Worm (Caenorhabditis elegans) whole organism, L4 larva: ENCODE results near the gene F23F1.10.

Experiments used
- F37D6.2 ChIP-seq: sonication (generic microtip); optimal IDR thresholded peaks from 2 replicates; lab custom pipeline; 2016; ENCODE audit warnings: mild to moderate bottlenecking, missing genetic modification characterization, missing compliant biosample characterization
- T20F7.1 ChIP-seq: fragments of 200-800 bp; sonication (Bioruptor generic); optimal IDR thresholded peaks from 2 replicates; lab custom pipeline; 2018; ENCODE audit warnings: mild to moderate bottlenecking, missing genetic modification characterization, missing compliant biosample characterization
- T26A8.4 ChIP-seq: fragments of 200-800 bp; sonication (Bioruptor generic); IDR thresholded peaks from 2 replicates; pipeline ENCODE4 v1.3.6; 2022; ENCODE audit warnings: missing genetic modification characterization, missing compliant biosample characterization
- Y5F2A.4 ChIP-seq: fragments of 200-800 bp; sonication (Bioruptor generic); optimal IDR thresholded peaks from 2 replicates; lab custom pipeline; 2018; ENCODE audit warnings: mild to moderate bottlenecking, missing genetic modification characterization, missing compliant biosample characterization
- aha-1 ChIP-seq: fragments of 150-350 bp; peaks from one replicate; lab custom pipeline; 2014; ENCODE audit warnings: missing biosample characterization, missing genetic modification characterization
- arid-1 ChIP-seq: fragments of 200-800 bp; sonication (Bioruptor generic); conservative IDR thresholded peaks from 2 replicates; pipeline ENCODE4 v1.3.6; 2022; ENCODE audit warnings: missing genetic modification reagents, missing genetic modification characterization, missing compliant biosample characterization
- daf-16 ChIP-seq, 3 experiments: sonication (generic microtip); optimal IDR thresholded peaks; 2 replicates each; lab custom pipeline; 2016 to 2017; ENCODE audit warnings: missing genetic modification characterization in 3 of 3, missing genetic modification reagents in 3 of 3, mild to moderate bottlenecking in 2 of 3, missing compliant biosample characterization in 2 of 3, missing biosample characterization in 1 of 3, moderate library complexity in 1 of 3
- dpl-1 ChIP-seq: fragments of 150-350 bp; optimal IDR thresholded peaks from 2 replicates; lab custom pipeline; 2014; ENCODE audit warnings: missing biosample characterization, missing genetic modification reagents, missing genetic modification characterization
- dve-1 ChIP-seq: sonication (generic microtip); optimal IDR thresholded peaks from 2 replicates; lab custom pipeline; 2017; ENCODE audit warnings: antibody characterized with exemption, mild to moderate bottlenecking, missing genetic modification characterization, missing compliant biosample characterization; ENCODE audit not compliant: insufficient read depth
- egl-43 ChIP-seq: fragments of 200-800 bp; sonication (Bioruptor generic); IDR thresholded peaks from 2 replicates; pipeline ENCODE4 v1.3.6; 2022; ENCODE audit warnings: missing genetic modification reagents, missing genetic modification characterization, missing compliant biosample characterization
- hlh-30 ChIP-seq: sonication (generic microtip); optimal IDR thresholded peaks from 2 replicates; lab custom pipeline; 2017; ENCODE audit warnings: antibody characterized with exemption, mild to moderate bottlenecking, missing genetic modification characterization, missing compliant biosample characterization; ENCODE audit not compliant: insufficient read depth
- hmg-1.1 ChIP-seq: fragments of 200-800 bp; sonication (Bioruptor generic); IDR thresholded peaks from 2 replicates; pipeline ENCODE4 v1.3.6; 2022; ENCODE audit warnings: missing genetic modification reagents, missing genetic modification characterization, missing compliant biosample characterization
- lin-39 ChIP-seq: fragments of 150-350 bp; optimal IDR thresholded peaks from 2 replicates; lab custom pipeline; 2014; ENCODE audit warnings: missing biosample characterization, missing genetic modification reagents, missing genetic modification characterization
- lir-3 ChIP-seq: sonication (generic microtip); optimal IDR thresholded peaks from 2 replicates; lab custom pipeline; 2016; ENCODE audit warnings: mild to moderate bottlenecking, missing genetic modification characterization, missing compliant biosample characterization
- madf-9 ChIP-seq: fragments of 200-800 bp; sonication (Bioruptor generic); conservative IDR thresholded peaks from 2 replicates; pipeline ENCODE4 v1.3.6; 2022; ENCODE audit warnings: missing genetic modification reagents, missing genetic modification characterization, missing compliant biosample characterization
- mes-2 ChIP-seq: sonication (generic microtip); optimal IDR thresholded peaks from 2 replicates; lab custom pipeline; 2016; ENCODE audit warnings: missing genotype, mild to moderate bottlenecking, missing genetic modification characterization, missing compliant biosample characterization; ENCODE audit not compliant: poor library complexity, severe bottlenecking
- nhr-11 ChIP-seq: fragments of 150-350 bp; optimal IDR thresholded peaks from 2 replicates; lab custom pipeline; 2014; ENCODE audit warnings: missing biosample characterization, missing genetic modification characterization
- nhr-111 ChIP-seq: fragments of 200-800 bp; sonication (Bioruptor generic); optimal IDR thresholded peaks from 2 replicates; lab custom pipeline; 2018; ENCODE audit warnings: mild to moderate bottlenecking, missing genetic modification characterization, missing compliant biosample characterization
- nhr-76 ChIP-seq: fragments of 150-350 bp; optimal IDR thresholded peaks from 2 replicates; lab custom pipeline; 2014; ENCODE audit warnings: missing biosample characterization, missing genetic modification characterization
- snpc-4 ChIP-seq: fragments of 150-350 bp; optimal IDR thresholded peaks from 2 replicates; lab custom pipeline; 2014; ENCODE audit warnings: missing biosample characterization, missing genetic modification characterization
- spr-1 ChIP-seq: sonication (generic microtip); optimal IDR thresholded peaks from 2 replicates; lab custom pipeline; 2016; ENCODE audit warnings: mild to moderate bottlenecking, missing genetic modification characterization, missing compliant biosample characterization
- unc-62 ChIP-seq, 3 experiments: fragments of 150-350 bp in 1 of 3; sonication (generic microtip); optimal IDR thresholded peaks in 2 of 3; peaks in 1 of 3; 1 replicate in 1 of 3; 2 replicates in 2 of 3; lab custom pipeline; 2014 to 2017; ENCODE audit warnings: missing biosample characterization in 3 of 3, missing genetic modification characterization in 3 of 3, missing genetic modification reagents in 3 of 3, missing genotype in 1 of 3
- ztf-11 ChIP-seq: fragments of 150-350 bp; optimal IDR thresholded peaks from 2 replicates; lab custom pipeline; 2014; ENCODE audit warnings: missing biosample characterization, missing genetic modification characterization
- ztf-7 ChIP-seq: fragments of 150-350 bp; optimal IDR thresholded peaks from 2 replicates; lab custom pipeline; 2014; ENCODE audit warnings: missing biosample characterization, missing genetic modification characterization

F23F1.10 gene

ce11 chrII:8212-8611 is 33.6 kb downstream of the F23F1.10 start:
- peak in 1 of 2 experiments; percentile 85 for TF ChIP-seq unc-62 (GFP tag; optimal IDR thresholded peaks at IDR 0.05 in 1 of 2; lab: Kevin White, UChicago)
- TF ChIP-seq unc-62 (tag; optimal IDR thresholded peaks at IDR 0.05; lab: Kevin White, UChicago): no peak
- no peak for TF ChIP-seq lir-3 (tag; lab: Kevin White, UChicago)
- no peak for TF ChIP-seq nhr-111 (GFP tag; lab: Kevin White, UChicago)
- TF ChIP-seq nhr-76: no peak

- TF ChIP-seq aha-1 (tag; lab: Kevin White, UChicago) (no peak), lin-39 (no peak), arid-1 (no peak), unc-62 (GFP tag; optimal IDR thresholded peaks at IDR 0.05 in 1 of 2; lab: Kevin White, UChicago) (peak in 1 of 2 experiments; percentile 18), unc-62 (tag; optimal IDR thresholded peaks at IDR 0.05; lab: Kevin White, UChicago) (no peak), nhr-11 (peak; percentile 13), mes-2 (tag; lab: Kevin White, UChicago) (no peak), T20F7.1 (GFP tag; lab: Kevin White, UChicago) (no peak), ztf-11 (tag; lab: Kevin White, UChicago) (no peak), T26A8.4 (GFP tag; lab: Robert Waterston, UW) (no peak)
Observed at ce11 chrII:6349-6748, 35.4 kb downstream of the F23F1.10 start, which contains the start of gene osta-1. osta-1 (plus strand) TSS chrII:6657.

- TF ChIP-seq egl-43 (GFP tag; lab: Robert Waterston, UW) (no peak), unc-62 (GFP tag; optimal IDR thresholded peaks at IDR 0.05 in 1 of 2; lab: Kevin White, UChicago) (peak in 1 of 2 experiments; percentile 80), unc-62 (tag; optimal IDR thresholded peaks at IDR 0.05; lab: Kevin White, UChicago) (no peak)
Observed at ce11 chrII:4793-5192, 37.0 kb downstream of the F23F1.10 start.

- no peak for TF ChIP-seq hlh-30 (tag; lab: Kevin White, UChicago)
- TF ChIP-seq Y5F2A.4: no peak
- TF ChIP-seq hmg-1.1 (GFP tag; lab: Robert Waterston, UW): 0 out of 2 replicates have a peak, but pooled peaks have one; percentile 16
- TF ChIP-seq dve-1 (tag; lab: Kevin White, UChicago): no peak
- TF ChIP-seq snpc-4 (tag; lab: Kevin White, UChicago): no peak
Observed at ce11 chrII:1334-1898, 40.4 kb downstream of the F23F1.10 start, which contains the start of gene 2L52.1. 2L52.1 (plus strand) TSS chrII:1848.

ce11 chrII:586-985 is 41.2 kb downstream of the F23F1.10 start:
- TF ChIP-seq ztf-7 (tag; lab: Kevin White, UChicago) (no peak), dpl-1 (GFP tag; lab: Kevin White, UChicago) (no peak), spr-1 (no peak), F37D6.2 (tag; lab: Kevin White, UChicago) (no peak), madf-9 (GFP tag; lab: Robert Waterston, UW) (no peak), daf-16 (GFP tag; optimal IDR thresholded peaks at IDR 0.05; lab: Kevin White, UChicago) (no peak), daf-16 (tag; optimal IDR thresholded peaks at IDR 0.05; lab: Kevin White, UChicago) (peak; percentile 8)
- TF ChIP-seq, all 104 proteins: peak for 1
